Fruit fly (Drosophila melanogaster) whole organism: Measurements from ENCODE around the gene CG11811.
A peak's percentile ranks its signal among the peaks of the same experiment; 100 is the strongest.

Source experiments
- CG8478 ChIP-seq: fragments of >200 bp; optimal IDR thresholded peaks from 2 replicates; lab custom pipeline; 2018; ENCODE audit warnings: inconsistent platforms
- Dll ChIP-seq: fragments of >200 bp; optimal IDR thresholded peaks from 2 replicates; lab custom pipeline; 2017
- EcR ChIP-seq, 2 experiments: fragments of >200 bp; optimal IDR thresholded peaks; 2 replicates each; lab custom pipeline; 2017; ENCODE audit warnings: missing biosample characterization in 2 of 2, missing genetic modification characterization in 2 of 2, missing genetic modification reagents in 2 of 2
- pan ChIP-seq: fragments of >200 bp; optimal IDR thresholded peaks from 2 replicates; lab custom pipeline; 2017
- psq ChIP-seq: fragments of >200 bp; optimal IDR thresholded peaks from 2 replicates; lab custom pipeline; 2017
- usp ChIP-seq: fragments of >200 bp; optimal IDR thresholded peaks from 2 replicates; lab custom pipeline; 2017; ENCODE audit warnings: missing biosample characterization, missing genetic modification characterization, mixed read lengths

CG11811 gene

DNA sequence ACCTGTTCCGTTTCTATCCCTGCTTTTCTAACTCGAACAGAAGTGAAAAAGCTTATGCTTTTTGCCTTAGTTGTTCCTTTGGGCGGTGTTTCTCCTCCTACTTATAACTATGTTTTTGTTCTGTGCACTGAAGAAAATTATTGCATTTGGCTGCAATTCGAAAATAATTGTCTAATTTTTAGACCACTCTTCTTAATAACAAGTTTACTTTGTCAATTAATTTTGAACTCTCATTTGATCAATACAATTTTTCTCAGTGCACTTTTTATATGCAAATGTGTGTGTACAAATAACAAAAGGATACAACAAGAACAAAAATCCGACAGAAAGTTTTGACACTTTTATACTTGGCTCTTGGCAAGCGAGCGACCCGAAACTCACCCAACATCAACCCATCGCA is 44.3 kb downstream of the CG11811 start:
- TF ChIP-seq psq (lab: Kevin White, UChicago) (no peak), Dll (lab: Kevin White, UChicago) (no peak), CG8478 (lab: Kevin White, UChicago) (no peak), usp (GFP tag; lab: Kevin White, UChicago) (no peak), pan (lab: Kevin White, UChicago) (no peak), EcR (GFP tag; optimal IDR thresholded peaks at IDR 0.05; lab: Kevin White, UChicago) (no peak)

DNA sequence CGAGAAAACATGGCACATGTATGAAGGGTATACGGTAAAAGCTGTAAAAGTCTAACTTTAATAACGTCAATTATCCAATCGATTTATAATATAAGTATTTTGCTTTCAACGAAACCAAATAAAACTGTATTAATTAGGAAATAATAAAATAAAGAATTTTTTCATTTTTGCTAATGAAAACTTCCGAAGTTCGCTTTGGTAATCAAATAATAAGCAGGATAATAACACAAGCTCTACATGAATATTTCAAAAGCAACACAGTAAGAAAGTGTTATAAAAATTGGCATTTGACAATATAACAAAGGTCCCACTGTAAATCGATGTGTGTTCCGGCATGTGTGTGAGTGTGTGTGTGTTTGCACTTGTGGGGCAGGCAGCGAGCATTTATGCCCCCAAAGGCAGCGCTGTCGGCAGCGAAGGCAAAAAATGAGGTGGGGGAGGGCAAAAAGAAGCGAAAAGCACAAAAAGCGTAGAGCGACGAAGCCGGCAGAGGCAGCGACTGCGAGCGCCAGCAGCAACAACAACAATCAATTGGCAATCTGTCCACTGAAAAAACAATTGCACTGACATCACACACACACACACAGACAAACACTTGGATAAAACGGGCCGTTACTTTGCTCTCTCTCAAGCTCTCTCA is 45.8 kb downstream of the CG11811 start:
- TF ChIP-seq psq (lab: Kevin White, UChicago) (no peak), pan (lab: Kevin White, UChicago) (no peak), EcR (GFP tag; optimal IDR thresholded peaks at IDR 0.05; lab: Kevin White, UChicago) (no peak), CG8478 (lab: Kevin White, UChicago) (no peak), usp (GFP tag; lab: Kevin White, UChicago) (no peak), Dll (lab: Kevin White, UChicago) (no peak)

DNA sequence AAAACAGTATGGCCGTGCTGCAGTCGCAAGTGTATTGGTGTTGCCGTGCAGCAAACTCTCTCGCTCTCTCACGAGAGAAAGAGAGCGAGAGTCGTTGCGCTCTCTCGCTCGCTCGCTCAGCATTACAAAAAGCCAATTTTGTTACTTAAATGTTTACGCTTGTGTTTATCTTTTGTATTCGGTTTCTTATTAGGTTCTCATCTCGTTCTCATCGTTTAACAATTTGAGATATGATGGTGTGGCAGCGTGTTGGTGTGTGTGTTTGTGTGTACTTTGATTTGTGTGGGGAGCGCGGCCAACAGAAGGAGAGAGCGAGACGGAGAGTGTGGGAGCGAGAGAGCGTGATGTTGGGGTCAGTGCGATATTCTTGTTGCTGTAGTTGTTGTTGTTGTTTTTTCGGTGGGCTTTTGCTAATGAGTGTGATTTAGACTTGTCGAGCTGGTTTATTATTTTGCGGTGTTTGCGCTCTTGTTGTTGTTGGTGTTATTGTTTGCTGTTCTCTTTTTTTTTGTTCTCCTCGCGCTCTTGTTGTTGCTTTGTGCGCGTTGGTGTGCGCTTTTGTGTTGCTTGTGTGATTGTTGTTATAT is 46.4 kb downstream of the CG11811 start:
- TF ChIP-seq psq (lab: Kevin White, UChicago) (no peak), EcR (GFP tag; optimal IDR thresholded peaks at IDR 0.05; lab: Kevin White, UChicago) (peak; percentile 53 to 75), CG8478 (lab: Kevin White, UChicago) (peak; percentile 50), Dll (lab: Kevin White, UChicago) (peak; percentile 98)

DNA sequence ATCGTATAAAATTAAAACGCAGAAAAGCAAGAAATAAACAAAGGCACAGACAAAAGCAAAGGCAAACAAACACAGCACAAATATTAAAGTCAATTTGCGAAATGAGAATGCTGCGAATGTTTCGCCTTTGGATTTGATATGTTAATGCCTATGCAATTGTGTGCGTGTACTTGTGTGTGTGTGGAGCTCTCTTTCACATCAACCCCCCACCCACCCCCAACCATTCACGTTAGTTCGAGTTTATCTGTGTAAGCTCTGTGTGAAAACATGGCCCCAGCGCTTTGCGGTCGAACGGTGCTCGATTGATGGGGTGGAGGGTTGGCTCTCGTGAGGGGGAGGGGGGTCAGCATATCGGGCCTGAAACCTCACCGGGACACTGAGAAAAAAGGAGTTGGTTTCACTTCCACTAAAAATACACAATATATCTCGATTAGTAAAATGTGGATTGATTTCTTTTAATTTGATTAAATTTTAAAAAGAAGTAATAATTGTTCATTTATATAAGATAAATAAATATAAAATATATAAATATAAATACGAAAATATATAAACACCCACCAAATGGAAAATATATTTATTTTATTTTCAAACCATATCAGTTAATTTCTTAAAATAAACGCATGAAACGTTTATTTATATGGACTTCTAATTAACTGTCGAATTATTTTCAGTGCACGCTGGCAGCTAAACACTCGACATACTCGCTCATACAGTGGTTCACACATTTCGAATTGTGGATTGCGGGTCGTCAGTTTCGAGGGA is 47.7 kb downstream of the CG11811 start:
- TF ChIP-seq Dll (lab: Kevin White, UChicago) (peak; percentile 72), pan (lab: Kevin White, UChicago) (no peak), CG8478 (lab: Kevin White, UChicago) (no peak)

DNA sequence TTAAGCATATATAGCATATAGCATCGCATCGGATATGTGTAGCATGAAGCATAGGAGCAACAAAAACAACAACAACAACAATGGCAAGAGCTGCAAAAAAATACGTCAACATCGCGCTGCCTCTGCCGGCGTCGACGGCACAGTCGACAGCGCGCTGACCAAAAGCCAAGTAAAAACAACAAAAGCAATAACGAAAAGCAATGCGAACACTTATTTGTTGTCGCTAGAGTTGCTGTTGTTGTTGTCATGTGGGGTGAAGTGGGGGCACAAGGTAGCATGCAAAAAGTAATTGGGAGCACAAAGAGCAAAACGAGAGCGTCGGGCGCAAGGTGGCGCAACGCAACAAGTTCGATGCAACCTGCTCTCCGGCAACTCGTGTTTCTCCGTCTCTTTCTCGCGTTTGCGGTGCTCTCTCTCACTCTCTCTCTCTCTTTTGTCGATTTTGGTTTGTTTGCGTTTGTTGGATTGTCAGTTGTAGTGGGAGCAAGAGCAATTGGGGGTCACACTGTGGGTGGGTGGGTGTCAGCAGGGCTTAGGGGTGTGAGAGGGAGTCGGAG is 48.4 kb downstream of the CG11811 start:
- TF ChIP-seq EcR (GFP tag; optimal IDR thresholded peaks at IDR 0.05; lab: Kevin White, UChicago) (peak in 1 of 2 experiments; percentile 63), Dll (lab: Kevin White, UChicago) (peak; percentile 98), usp (GFP tag; lab: Kevin White, UChicago) (no peak)

DNA sequence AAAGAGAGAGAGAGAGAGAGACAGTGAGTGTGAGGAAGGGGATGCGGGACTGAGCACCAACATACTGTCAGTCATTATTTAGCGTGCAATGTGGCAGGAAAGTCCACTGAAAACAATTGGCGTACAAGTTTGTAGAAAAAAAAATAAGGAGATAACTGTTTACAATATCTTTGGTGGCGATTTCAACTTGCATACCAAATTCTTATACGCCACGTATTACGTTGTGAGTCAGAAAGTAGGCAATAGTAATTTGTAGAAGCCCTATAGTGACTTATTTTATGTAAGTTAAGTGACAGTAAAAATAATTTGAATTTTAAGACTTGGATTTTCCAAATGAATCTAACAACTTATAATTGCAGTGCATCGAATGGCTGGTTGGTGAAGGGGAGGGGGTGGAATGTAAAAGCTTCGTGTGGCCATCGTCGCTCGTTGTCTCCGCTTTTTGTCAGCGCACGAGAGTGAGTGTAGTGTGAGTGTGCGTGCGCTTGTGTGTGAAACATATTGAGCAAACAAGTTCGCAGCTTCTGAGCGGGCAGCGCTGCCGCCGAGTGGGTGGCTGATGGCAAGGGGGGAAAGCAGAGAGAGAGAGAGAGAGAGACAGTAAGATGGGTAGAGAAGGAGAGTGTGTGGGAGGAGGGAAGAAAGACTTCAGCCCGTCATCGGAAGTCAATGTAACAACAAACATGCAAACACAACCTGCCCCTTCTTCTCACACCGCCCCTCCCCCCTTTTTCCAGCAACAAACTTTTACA is 49.0 kb downstream of the CG11811 start:
- peak; percentile 95 for TF ChIP-seq Dll (lab: Kevin White, UChicago)
- peak in 1 of 2 experiments; percentile 80 for TF ChIP-seq EcR (GFP tag; optimal IDR thresholded peaks at IDR 0.05; lab: Kevin White, UChicago)
- TF ChIP-seq psq (lab: Kevin White, UChicago): no peak

DNA sequence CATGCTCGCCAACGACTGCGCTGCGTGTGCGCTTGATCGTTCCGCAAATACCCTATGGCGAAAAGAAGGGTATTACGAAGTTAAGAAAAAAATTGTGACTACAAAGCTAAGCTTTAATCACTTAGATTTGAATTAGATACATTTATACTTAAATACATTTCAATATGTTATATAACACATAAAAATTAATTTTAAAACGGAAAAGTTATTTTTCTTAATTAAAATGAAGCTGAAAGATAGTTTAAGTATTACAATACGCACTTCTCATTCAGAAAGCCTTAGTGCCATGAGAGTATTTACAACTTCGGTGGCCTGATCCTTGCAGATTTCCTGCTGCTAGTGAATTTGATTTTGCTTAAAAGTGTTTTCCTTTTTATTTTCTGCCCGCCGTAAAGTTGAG is 49.9 kb downstream of the CG11811 start:
- no peak for TF ChIP-seq EcR (GFP tag; optimal IDR thresholded peaks at IDR 0.05; lab: Kevin White, UChicago)
- TF ChIP-seq psq (lab: Kevin White, UChicago): no peak
- TF ChIP-seq usp (GFP tag; lab: Kevin White, UChicago): no peak
- TF ChIP-seq pan (lab: Kevin White, UChicago): no peak
- TF ChIP-seq CG8478 (lab: Kevin White, UChicago): no peak
- no peak for TF ChIP-seq Dll (lab: Kevin White, UChicago)

DNA sequence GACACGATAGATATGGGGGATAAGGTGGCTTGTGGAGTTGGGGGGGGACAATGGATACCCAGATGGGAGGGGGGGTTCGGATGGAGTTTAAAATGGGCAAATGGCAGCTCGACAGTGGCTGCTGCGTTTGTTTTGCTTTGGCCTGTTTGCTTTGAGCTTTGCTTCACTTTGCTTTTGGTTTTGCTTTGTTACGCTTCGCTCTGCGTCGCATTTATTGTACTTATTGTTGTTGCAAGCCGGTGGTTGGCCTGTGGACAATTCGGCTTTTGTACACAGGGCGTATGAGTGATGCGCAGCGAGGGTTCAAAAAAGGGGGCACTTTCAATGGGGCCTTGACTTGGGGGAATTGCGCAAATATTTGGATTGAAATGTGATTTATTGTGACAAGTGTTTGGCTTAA is 50.3 kb downstream of the CG11811 start:
- peak in 1 of 2 experiments; percentile 20 for TF ChIP-seq EcR (GFP tag; optimal IDR thresholded peaks at IDR 0.05; lab: Kevin White, UChicago)
- no peak for TF ChIP-seq CG8478 (lab: Kevin White, UChicago)
